Fruit fly (Drosophila melanogaster) whole organism, embryonic: ENCODE data around the gene CG1231.

ENCODE experiments used
- Adf1 ChIP-seq: fragments of 200-800 bp; sonication (Bioruptor generic); IDR thresholded peaks from 2 replicates; pipeline ENCODE4 v1.3.6; 2022; ENCODE audit warnings: missing biosample characterization, missing genetic modification characterization
- Antp ChIP-seq: fragments of 200-800 bp; sonication (Bioruptor generic); optimal IDR thresholded peaks from 3 replicates; lab custom pipeline; 2016; ENCODE audit warnings: missing biosample characterization, missing genetic modification characterization
- Atf3 ChIP-seq: fragments of 200-800 bp; sonication (Bioruptor generic); optimal IDR thresholded peaks from 3 replicates; lab custom pipeline; 2016; ENCODE audit warnings: missing biosample characterization, missing genetic modification characterization
- Atf6 ChIP-seq: fragments of 200-800 bp; sonication (Bioruptor generic); IDR thresholded peaks from 2 replicates; pipeline ENCODE4 v1.3.6; 2022; ENCODE audit warnings: missing biosample characterization, missing genetic modification characterization
- CG11696 ChIP-seq: fragments of 200-800 bp; sonication (Bioruptor generic); IDR thresholded peaks from 2 replicates; pipeline ENCODE4 v1.3.6; 2022; ENCODE audit warnings: missing biosample characterization, missing genetic modification characterization
- CG12071 ChIP-seq: fragments of 200-800 bp; sonication (Bioruptor generic); optimal IDR thresholded peaks from 3 replicates; lab custom pipeline; 2018; ENCODE audit warnings: missing biosample characterization, mild to moderate bottlenecking, missing genetic modification characterization
- CG14441 ChIP-seq: fragments of 200-800 bp; sonication (Bioruptor generic); IDR thresholded peaks from 2 replicates; pipeline ENCODE4 v1.3.6; 2022; ENCODE audit warnings: missing biosample characterization, missing genetic modification characterization
- CG14710 ChIP-seq: fragments of 200-800 bp; sonication (Bioruptor generic); optimal IDR thresholded peaks from 3 replicates; lab custom pipeline; 2019; ENCODE audit warnings: missing biosample characterization, mild to moderate bottlenecking, missing genetic modification characterization, moderate library complexity
- CG15601 ChIP-seq: fragments of 200-800 bp; sonication (Bioruptor generic); optimal IDR thresholded peaks from 3 replicates; lab custom pipeline; 2019; ENCODE audit warnings: missing biosample characterization, mild to moderate bottlenecking, missing genetic modification characterization, moderate library complexity
- CG17359 ChIP-seq: fragments of 200-800 bp; sonication (Bioruptor generic); optimal IDR thresholded peaks from 3 replicates; lab custom pipeline; 2018; ENCODE audit warnings: missing biosample characterization, mild to moderate bottlenecking, missing genetic modification characterization, moderate library complexity
- CG18599 ChIP-seq: fragments of 200-800 bp; sonication (Bioruptor generic); optimal IDR thresholded peaks from 3 replicates; lab custom pipeline; 2017; ENCODE audit warnings: missing biosample characterization, missing genetic modification characterization, mild to moderate bottlenecking, moderate library complexity, missing genetic modification reagents
- CG18619 ChIP-seq: fragments of 200-800 bp; sonication (Bioruptor generic); optimal IDR thresholded peaks from 3 replicates; lab custom pipeline; 2017; ENCODE audit warnings: missing biosample characterization, mild to moderate bottlenecking, missing genetic modification characterization
- CG34376 ChIP-seq: fragments of 200-800 bp; sonication (Bioruptor generic); optimal IDR thresholded peaks from 2 replicates; lab custom pipeline; 2018; ENCODE audit warnings: missing biosample characterization, mild to moderate bottlenecking, missing genetic modification characterization
- CG34422 ChIP-seq: fragments of 200-800 bp; sonication (Bioruptor generic); IDR thresholded peaks from 3 replicates; pipeline ENCODE4 v1.3.6; 2022; ENCODE audit warnings: missing biosample characterization, missing genetic modification characterization
- CG4360 ChIP-seq: fragments of 200-800 bp; sonication (Bioruptor generic); IDR thresholded peaks from 2 replicates; pipeline ENCODE4 v1.3.6; 2022; ENCODE audit warnings: missing biosample characterization, missing genetic modification characterization
- CG6791 ChIP-seq: fragments of 200-800 bp; sonication (Bioruptor generic); IDR thresholded peaks from 3 replicates; pipeline ENCODE4 v1.3.6; 2022; ENCODE audit warnings: missing biosample characterization, missing genetic modification characterization; ENCODE audit not compliant: partially characterized antibody
- CG8290 ChIP-seq, 3 experiments: fragments of 200-800 bp; sonication (Bioruptor generic); optimal IDR thresholded peaks; 2 replicates each; lab custom pipeline; 2016 to 2019; ENCODE audit warnings: missing biosample characterization in 3 of 3, missing genetic modification characterization in 3 of 3, mild to moderate bottlenecking in 2 of 3, moderate library complexity in 1 of 3
- CHES-1-like ChIP-seq: fragments of 200-800 bp; sonication (Bioruptor generic); optimal IDR thresholded peaks from 2 replicates; lab custom pipeline; 2016; ENCODE audit warnings: missing biosample characterization, missing genetic modification characterization
- Deaf1 ChIP-seq: fragments of 200-800 bp; optimal IDR thresholded peaks from 3 replicates; lab custom pipeline; 2019; ENCODE audit warnings: missing biosample characterization, mild to moderate bottlenecking, missing genetic modification characterization, moderate library complexity
- Gug ChIP-seq: fragments of 200-800 bp; sonication (Bioruptor generic); IDR thresholded peaks from 4 replicates; pipeline ENCODE4 v1.3.6; 2022; ENCODE audit warnings: missing biosample characterization, missing genetic modification characterization
- Hr78 ChIP-seq, 2 experiments: fragments of 200-800 bp in 1 of 2; fragments of >200 bp in 1 of 2; sonication (Bioruptor generic) in 1 of 2; optimal IDR thresholded peaks; 2 replicates each; lab custom pipeline; 2017 to 2019; ENCODE audit warnings: missing biosample characterization in 2 of 2, missing genetic modification characterization in 2 of 2, mild to moderate bottlenecking in 1 of 2, moderate library complexity in 1 of 2
- Meics ChIP-seq: fragments of 200-800 bp; sonication (Bioruptor generic); optimal IDR thresholded peaks from 2 replicates; lab custom pipeline; 2017; ENCODE audit warnings: missing biosample characterization, mild to moderate bottlenecking, missing genetic modification characterization
- Pdp1 ChIP-seq, 2 experiments: fragments of 200-800 bp; sonication (Bioruptor generic); optimal IDR thresholded peaks; 3 replicates each; lab custom pipeline; 2016; ENCODE audit warnings: missing biosample characterization in 2 of 2, missing genetic modification characterization in 2 of 2, mild to moderate bottlenecking in 1 of 2, moderate library complexity in 1 of 2
- Rx ChIP-seq: fragments of 200-800 bp; sonication (Bioruptor generic); IDR thresholded peaks from 2 replicates; pipeline ENCODE4 v1.3.6; 2022; ENCODE audit warnings: missing biosample characterization, missing genetic modification characterization
- chn ChIP-seq: fragments of 200-800 bp; sonication (Bioruptor generic); optimal IDR thresholded peaks from 2 replicates; lab custom pipeline; 2016; ENCODE audit warnings: missing biosample characterization, missing genetic modification characterization
- crc ChIP-seq: fragments of 200-800 bp; sonication (Bioruptor generic); optimal IDR thresholded peaks from 2 replicates; lab custom pipeline; 2016; ENCODE audit warnings: missing biosample characterization, missing genetic modification characterization
- eve ChIP-seq, 2 experiments: fragments of >200 bp; optimal IDR thresholded peaks; 2 replicates each; lab custom pipeline; 2017; ENCODE audit warnings: missing biosample characterization in 2 of 2, missing genetic modification characterization in 2 of 2
- exex ChIP-seq: fragments of 200-800 bp; sonication (Bioruptor generic); optimal IDR thresholded peaks from 4 replicates; lab custom pipeline; 2018; ENCODE audit warnings: missing biosample characterization, mild to moderate bottlenecking, missing genetic modification characterization, moderate library complexity
- fd96Cb ChIP-seq: fragments of 200-800 bp; sonication (Bioruptor generic); optimal IDR thresholded peaks from 2 replicates; lab custom pipeline; 2018; ENCODE audit warnings: missing biosample characterization, mild to moderate bottlenecking, missing genetic modification characterization, moderate library complexity
- grn ChIP-seq: fragments of 200-800 bp; sonication (Bioruptor generic); optimal IDR thresholded peaks from 3 replicates; lab custom pipeline; 2017; ENCODE audit warnings: missing biosample characterization, missing genetic modification characterization
- h ChIP-seq: fragments of >200 bp; optimal IDR thresholded peaks from 2 replicates; lab custom pipeline; 2017
- her ChIP-seq: fragments of 200-800 bp; sonication (Bioruptor generic); optimal IDR thresholded peaks from 2 replicates; lab custom pipeline; 2016; ENCODE audit warnings: missing biosample characterization, missing genetic modification characterization
- hkb ChIP-seq, 2 experiments: fragments of 200-800 bp in 1 of 2; fragments of >200 bp in 1 of 2; sonication (Bioruptor generic) in 1 of 2; IDR thresholded peaks in 1 of 2; optimal IDR thresholded peaks in 1 of 2; 2 replicates each; pipeline versions ENCODE4 v1.3.6 to Lab custom; 2017 to 2022; ENCODE audit warnings: missing biosample characterization in 1 of 2, missing genetic modification characterization in 1 of 2
- lab ChIP-seq: fragments of 200-800 bp; sonication (Bioruptor generic); optimal IDR thresholded peaks from 3 replicates; lab custom pipeline; 2017; ENCODE audit warnings: missing biosample characterization, missing genetic modification characterization, mild to moderate bottlenecking, moderate library complexity, missing genetic modification reagents
- mirr ChIP-seq: fragments of 200-800 bp; sonication (Bioruptor generic); optimal IDR thresholded peaks from 3 replicates; lab custom pipeline; 2018; ENCODE audit warnings: missing biosample characterization, mild to moderate bottlenecking, missing genetic modification characterization
- nau ChIP-seq: fragments of 200-800 bp; sonication (Bioruptor generic); optimal IDR thresholded peaks from 3 replicates; lab custom pipeline; 2017; ENCODE audit warnings: missing biosample characterization, mild to moderate bottlenecking, missing genetic modification characterization, missing genetic modification reagents
- nerfin-2 ChIP-seq: fragments of 200-800 bp; sonication (Bioruptor generic); IDR thresholded peaks from 2 replicates; pipeline ENCODE4 v1.3.6; 2022; ENCODE audit warnings: missing biosample characterization, missing genetic modification characterization; ENCODE audit not compliant: partially characterized antibody
- nmo ChIP-seq: fragments of 200-800 bp; sonication (Bioruptor generic); optimal IDR thresholded peaks from 2 replicates; lab custom pipeline; 2018; ENCODE audit warnings: missing biosample characterization, mild to moderate bottlenecking, missing genetic modification characterization, moderate library complexity
- nom ChIP-seq: fragments of 200-800 bp; sonication (Bioruptor generic); optimal IDR thresholded peaks from 2 replicates; lab custom pipeline; 2017; ENCODE audit warnings: missing biosample characterization, missing genetic modification characterization, mild to moderate bottlenecking, moderate library complexity, missing genetic modification reagents
- sc ChIP-seq, 3 experiments: fragments of >200 bp in 2 of 3; fragments of 200-800 bp in 1 of 3; sonication (Bioruptor generic) in 1 of 3; optimal IDR thresholded peaks; 2 replicates in 2 of 3; 3 replicates in 1 of 3; lab custom pipeline; 2017; ENCODE audit warnings: mild to moderate bottlenecking in 1 of 3, missing biosample characterization in 1 of 3, missing genetic modification characterization in 1 of 3, missing genetic modification reagents in 1 of 3
- schlank ChIP-seq: fragments of 200-800 bp; sonication (Bioruptor generic); optimal IDR thresholded peaks from 2 replicates; lab custom pipeline; 2018; ENCODE audit warnings: missing biosample characterization, mild to moderate bottlenecking, missing genetic modification characterization
- stwl ChIP-seq: fragments of 200-800 bp; sonication (Bioruptor generic); optimal IDR thresholded peaks from 3 replicates; lab custom pipeline; 2018; ENCODE audit warnings: missing biosample characterization, mild to moderate bottlenecking, missing genetic modification characterization, moderate library complexity
- sug ChIP-seq: fragments of 200-800 bp; optimal IDR thresholded peaks from 2 replicates; lab custom pipeline; 2019; ENCODE audit warnings: missing biosample characterization, mild to moderate bottlenecking, missing genetic modification characterization, moderate library complexity
- vnd ChIP-seq: fragments of 200-800 bp; sonication (Bioruptor generic); IDR thresholded peaks from 3 replicates; pipeline ENCODE4 v1.3.6; 2022; ENCODE audit warnings: missing biosample characterization, missing genetic modification characterization; ENCODE audit not compliant: partially characterized antibody
- z ChIP-seq: fragments of 200-800 bp; sonication (Bioruptor generic); IDR thresholded peaks from 3 replicates; pipeline ENCODE4 v1.3.6; 2022; ENCODE audit warnings: missing biosample characterization, missing genetic modification characterization
- zf30C ChIP-seq: fragments of 200-800 bp; sonication (Bioruptor generic); optimal IDR thresholded peaks from 3 replicates; lab custom pipeline; 2018; ENCODE audit warnings: missing biosample characterization, mild to moderate bottlenecking, missing genetic modification characterization

Gene CG1231

DNA sequence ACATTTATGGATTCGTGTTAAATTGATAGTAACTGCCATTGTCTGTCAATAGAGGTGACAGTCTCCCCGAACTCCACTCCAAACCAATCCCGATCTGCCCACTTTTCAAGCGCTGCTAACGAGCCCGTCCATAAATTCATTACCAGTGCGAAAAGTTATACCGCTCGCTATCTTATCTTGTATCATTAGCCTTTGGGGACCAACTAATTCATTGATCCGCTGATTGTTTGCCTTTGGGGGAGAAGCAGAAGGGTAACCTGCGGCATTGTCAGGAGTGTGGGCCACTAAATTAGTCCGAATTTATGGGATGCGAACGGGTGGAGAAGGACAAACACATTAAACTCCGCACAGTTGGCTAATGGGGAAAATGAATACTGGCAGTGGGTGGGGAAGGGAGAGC is 19.1 kb upstream of the CG1231 start:
- TF ChIP-seq sug (tag; lab: Kevin White, UChicago) (peak; percentile 50), CG6791 (GFP tag; lab: Robert Waterston, UW) (no peak), lab (peak; percentile 48), h (lab: Kevin White, UChicago) (no peak), nmo (no peak), Antp (GFP tag; lab: Kevin White, UChicago) (no peak), grn (GFP tag; lab: Kevin White, UChicago) (peak; percentile 17), CG18619 (no peak), Gug (GFP tag; lab: Robert Waterston, UW) (no peak), vnd (GFP tag; lab: Robert Waterston, UW) (no peak), Meics (GFP tag; lab: Kevin White, UChicago) (no peak), nerfin-2 (GFP tag; lab: Robert Waterston, UW) (no peak), nom (GFP tag; lab: Kevin White, UChicago) (no peak), exex (tag; lab: Kevin White, UChicago) (peak; percentile 72)

DNA sequence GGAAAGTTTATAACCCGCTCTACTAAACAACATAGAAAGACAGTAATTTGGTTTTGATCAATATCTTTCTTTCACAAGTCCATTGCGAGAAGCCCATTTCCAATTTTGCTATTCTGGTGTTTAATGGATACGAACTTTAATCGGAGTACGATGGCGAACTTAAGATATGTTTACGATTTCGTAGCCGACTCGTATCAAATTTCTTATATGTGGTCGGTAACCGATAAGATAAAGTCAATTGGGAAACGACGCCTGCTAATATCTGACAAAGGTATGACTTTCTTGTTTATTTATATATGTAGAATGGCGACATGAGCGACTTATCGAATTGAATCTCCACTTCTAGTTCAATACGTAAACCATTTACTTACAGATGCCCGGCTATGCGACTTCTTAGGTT is 18.1 kb upstream of the CG1231 start:
- no peak for TF ChIP-seq nau (GFP tag; lab: Kevin White, UChicago)
- no peak for TF ChIP-seq CG14710 (tag; lab: Kevin White, UChicago)
- no peak for TF ChIP-seq CG15601
- TF ChIP-seq exex (tag; lab: Kevin White, UChicago), result peak; percentile 55
- no peak for TF ChIP-seq CG18599 (GFP tag; lab: Kevin White, UChicago)
- TF ChIP-seq CG12071 (GFP tag; lab: Kevin White, UChicago), result no peak
- TF ChIP-seq CG34376 (GFP tag; lab: Kevin White, UChicago), result peak; percentile 17
- TF ChIP-seq sc (optimal IDR thresholded peaks at IDR 0.05; lab: Kevin White, UChicago), result no peak
- no peak for TF ChIP-seq sc (GFP tag; optimal IDR thresholded peaks at IDR 0.05; lab: Kevin White, UChicago)
- TF ChIP-seq CHES-1-like (GFP tag; lab: Kevin White, UChicago), result no peak
- no peak for TF ChIP-seq her (GFP tag; lab: Kevin White, UChicago)
- peak; percentile 12 for TF ChIP-seq Deaf1 (tag; lab: Kevin White, UChicago)
- TF ChIP-seq CG11696, result no peak
- no peak for TF ChIP-seq Adf1 (GFP tag; lab: Robert Waterston, UW)
- TF ChIP-seq grn (GFP tag; lab: Kevin White, UChicago), result peak; percentile 21
- peak; percentile 68 for TF ChIP-seq mirr
- no peak for TF ChIP-seq stwl

DNA sequence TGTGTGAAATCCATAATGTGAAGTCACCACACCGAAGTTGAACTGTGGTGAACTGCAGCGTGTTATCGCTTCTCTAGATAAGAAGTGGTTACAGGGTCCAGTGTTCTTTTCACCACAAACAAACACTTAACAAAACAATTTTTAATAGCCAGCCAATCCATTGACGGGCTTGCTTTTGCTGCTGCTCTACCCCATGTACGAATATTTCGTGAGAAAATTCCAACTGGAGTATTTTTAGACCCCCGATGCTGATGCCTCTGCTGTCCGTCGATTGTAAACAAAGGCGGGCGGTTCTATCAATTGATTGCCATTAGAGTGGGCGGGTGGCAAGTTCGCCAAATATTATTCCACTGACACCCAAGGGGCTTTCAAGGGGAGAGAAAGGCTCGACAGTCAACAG is 17.1 kb upstream of the CG1231 start:
- no peak for TF ChIP-seq z (GFP tag; lab: Robert Waterston, UW)
- TF ChIP-seq mirr, result peak; percentile 31
- peak in 1 of 2 experiments; percentile 32 for TF ChIP-seq Hr78 (GFP tag; optimal IDR thresholded peaks at IDR 0.05; lab: Kevin White, UChicago)
- peak; percentile 58 for TF ChIP-seq lab
- TF ChIP-seq Pdp1 (GFP tag; optimal IDR thresholded peaks at IDR 0.05; lab: Kevin White, UChicago), result peak in 1 of 2 experiments; percentile 29
- 0 out of 2 replicates have a peak, but pooled peaks have one; percentile 21 for TF ChIP-seq Atf6 (GFP tag; lab: Robert Waterston, UW)
- TF ChIP-seq CG4360 (GFP tag; lab: Robert Waterston, UW), result no peak
- no peak for TF ChIP-seq eve (GFP tag; optimal IDR thresholded peaks at IDR 0.05; lab: Kevin White, UChicago)
- no peak for TF ChIP-seq Rx (GFP tag; lab: Robert Waterston, UW)
- no peak for TF ChIP-seq crc (GFP tag; lab: Kevin White, UChicago)
- peak; percentile 65 for TF ChIP-seq zf30C (GFP tag; lab: Kevin White, UChicago)
- no peak for TF ChIP-seq CG8290 (GFP tag; optimal IDR thresholded peaks at IDR 0.05; lab: Kevin White, UChicago)
- peak in 1 of 2 experiments; percentile 66 for TF ChIP-seq CG8290 (tag; optimal IDR thresholded peaks at IDR 0.05; lab: Kevin White, UChicago)
- TF ChIP-seq hkb (optimal IDR thresholded peaks at IDR 0.05; lab: Kevin White, UChicago), result no peak
- peak; percentile 39; the same call in 1 of the 2 replicates for TF ChIP-seq hkb (GFP tag; IDR thresholded peaks at IDR 0.05; lab: Robert Waterston, UW)
- peak; percentile 21 for TF ChIP-seq CG17359 (tag; lab: Kevin White, UChicago)
- TF ChIP-seq sug (tag; lab: Kevin White, UChicago), result peak; percentile 77
- TF ChIP-seq fd96Cb (tag; lab: Kevin White, UChicago), result no peak
- TF ChIP-seq schlank, result no peak
- no peak for TF ChIP-seq chn (GFP tag; lab: Kevin White, UChicago)
- TF ChIP-seq CG14441, result 0 out of 2 replicates have a peak, but pooled peaks have one; percentile 10
- TF ChIP-seq Atf3 (GFP tag; lab: Kevin White, UChicago), result no peak
- TF ChIP-seq CG34422 (GFP tag; lab: Robert Waterston, UW), result no peak
